Worm (Caenorhabditis elegans) whole organism, midembryonic: ENCODE data around the gene glrx-5.

Experiments
- T22C8.4 ChIP-seq: fragments of 200-800 bp; sonication (Bioruptor generic); IDR thresholded peaks from 2 replicates; pipeline ENCODE4 v1.3.6; 2022; ENCODE audit warnings: missing genetic modification characterization, missing compliant biosample characterization
- cog-1 ChIP-seq: sonication (generic microtip); optimal IDR thresholded peaks from 2 replicates; lab custom pipeline; 2016; ENCODE audit warnings: missing genetic modification characterization, missing compliant biosample characterization
- flt-1 ChIP-seq: fragments of 200-800 bp; sonication (Bioruptor generic); IDR thresholded peaks from 2 replicates; pipeline ENCODE4 v1.3.6; 2022; ENCODE audit warnings: missing genetic modification characterization, missing compliant biosample characterization
- klf-2 ChIP-seq: fragments of 200-800 bp; sonication (Bioruptor generic); conservative IDR thresholded peaks from 2 replicates; pipeline ENCODE4 v1.3.6; 2022; ENCODE audit warnings: missing genetic modification reagents, missing genetic modification characterization, missing compliant biosample characterization
- med-1 ChIP-seq: sonication (generic microtip); optimal IDR thresholded peaks from 2 replicates; lab custom pipeline; 2017; ENCODE audit warnings: missing genetic modification characterization, mild to moderate bottlenecking, missing compliant biosample characterization, antibody characterized with exemption, missing genetic modification reagents; ENCODE audit not compliant: insufficient read depth
- ref-1 ChIP-seq: fragments of 200-800 bp; sonication (Bioruptor generic); conservative IDR thresholded peaks from 2 replicates; pipeline ENCODE4 v1.3.6; 2022; ENCODE audit warnings: missing genetic modification reagents, missing genetic modification characterization, missing compliant biosample characterization
- tab-1 ChIP-seq: fragments of 200-800 bp; sonication (Bioruptor generic); IDR thresholded peaks from 2 replicates; pipeline ENCODE4 v1.3.6; 2022; ENCODE audit warnings: missing genetic modification characterization, missing compliant biosample characterization
- ztf-23 ChIP-seq: fragments of 200-800 bp; sonication (Bioruptor generic); IDR thresholded peaks from 2 replicates; pipeline ENCODE4 v1.3.6; 2022; ENCODE audit warnings: missing genetic modification reagents, missing genetic modification characterization, missing compliant biosample characterization
- ztf-29 ChIP-seq: fragments of 200-800 bp; sonication (Bioruptor generic); IDR thresholded peaks from 2 replicates; pipeline ENCODE4 v1.3.6; 2022; ENCODE audit warnings: missing genetic modification reagents, missing genetic modification characterization, missing compliant biosample characterization

The glrx-5 gene

DNA sequence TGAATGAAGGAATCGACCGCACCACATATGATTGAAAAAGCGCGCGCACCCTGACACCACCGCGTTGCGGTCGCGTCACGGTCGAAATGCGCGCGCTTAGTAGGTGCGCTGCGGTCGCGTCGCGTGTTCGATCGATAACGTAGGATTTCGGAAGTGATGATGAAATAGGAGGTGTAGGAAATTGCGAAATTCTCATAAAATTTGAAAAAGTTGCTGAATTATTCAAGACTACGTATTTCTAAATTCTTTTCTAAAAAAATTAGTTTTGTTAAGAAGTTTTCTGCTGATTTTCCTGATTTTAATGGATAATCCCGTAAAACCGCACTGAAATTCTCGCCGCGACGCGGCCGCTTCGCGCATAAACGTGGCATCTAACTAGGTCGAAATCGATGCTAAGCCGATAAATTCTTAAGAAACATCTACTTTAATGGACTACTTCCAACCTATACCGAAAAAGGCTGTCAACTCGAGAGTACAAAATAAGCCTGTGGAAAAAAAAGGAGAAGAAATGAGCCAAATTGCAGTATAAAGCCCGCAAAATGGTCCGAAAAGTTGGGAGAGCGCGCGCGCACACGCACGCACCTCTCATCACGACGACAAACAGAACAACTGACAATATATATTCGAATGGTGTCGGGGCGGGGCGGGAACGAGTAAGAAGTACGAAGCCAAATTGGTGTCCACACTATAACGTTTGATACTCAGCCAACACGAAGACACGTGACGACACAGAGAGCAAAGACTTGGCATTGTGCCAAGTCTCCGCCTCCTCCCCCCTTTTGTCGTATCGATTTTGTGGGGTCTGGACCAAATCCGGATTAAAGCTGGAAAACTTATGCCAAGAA lies 5.0 kb downstream of the glrx-5 start, which contains the start of gene his-72:
Gene his-72 (minus strand): TSS at position 589 of the 845 bp plus-strand sequence.
- peak; percentile 34; the same call in 1 of the 2 replicates for TF ChIP-seq flt-1 (GFP tag; lab: Robert Waterston, UW)
- no peak for TF ChIP-seq klf-2 (GFP tag; lab: Robert Waterston, UW)
- TF ChIP-seq tab-1 (GFP tag; lab: Robert Waterston, UW): peak; percentile 37; the same call in 1 of the 2 replicates
- no peak for TF ChIP-seq cog-1 (tag; lab: Kevin White, UChicago)
- TF ChIP-seq ztf-23 (GFP tag; lab: Robert Waterston, UW): no peak; the same call in 1 of the 2 replicates
- TF ChIP-seq T22C8.4 (GFP tag; lab: Robert Waterston, UW): 0 out of 2 replicates have a peak, but pooled peaks have one; percentile 37
- TF ChIP-seq ref-1: no peak
- no peak for TF ChIP-seq med-1
- TF ChIP-seq ztf-29 (GFP tag; lab: Robert Waterston, UW): peak; percentile 17; the same call in 1 of the 2 replicates

DNA sequence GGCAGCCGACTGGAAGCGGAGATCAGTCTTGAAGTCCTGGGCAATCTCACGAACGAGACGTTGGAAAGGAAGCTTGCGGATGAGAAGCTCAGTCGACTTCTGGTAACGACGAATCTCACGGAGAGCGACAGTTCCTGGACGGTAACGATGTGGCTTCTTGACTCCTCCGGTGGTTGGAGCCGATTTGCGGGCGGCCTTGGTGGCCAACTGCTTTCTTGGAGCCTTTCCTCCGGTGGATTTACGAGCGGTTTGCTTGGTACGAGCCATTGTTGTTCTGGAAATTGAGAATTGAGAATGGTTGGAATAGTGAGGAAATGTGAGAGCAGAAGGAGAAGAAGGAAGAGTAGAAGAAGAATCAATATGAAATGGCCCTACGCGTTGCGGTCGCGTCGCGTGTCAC lies 5.8 kb downstream of the glrx-5 start:
- TF ChIP-seq flt-1 (GFP tag; lab: Robert Waterston, UW) (no peak), T22C8.4 (GFP tag; lab: Robert Waterston, UW) (peak; percentile 6; the same call in 1 of the 2 replicates), ref-1 (no peak), klf-2 (GFP tag; lab: Robert Waterston, UW) (0 out of 2 replicates have a peak, but pooled peaks have one; percentile 15), tab-1 (GFP tag; lab: Robert Waterston, UW) (no peak), ztf-29 (GFP tag; lab: Robert Waterston, UW) (no peak)

DNA sequence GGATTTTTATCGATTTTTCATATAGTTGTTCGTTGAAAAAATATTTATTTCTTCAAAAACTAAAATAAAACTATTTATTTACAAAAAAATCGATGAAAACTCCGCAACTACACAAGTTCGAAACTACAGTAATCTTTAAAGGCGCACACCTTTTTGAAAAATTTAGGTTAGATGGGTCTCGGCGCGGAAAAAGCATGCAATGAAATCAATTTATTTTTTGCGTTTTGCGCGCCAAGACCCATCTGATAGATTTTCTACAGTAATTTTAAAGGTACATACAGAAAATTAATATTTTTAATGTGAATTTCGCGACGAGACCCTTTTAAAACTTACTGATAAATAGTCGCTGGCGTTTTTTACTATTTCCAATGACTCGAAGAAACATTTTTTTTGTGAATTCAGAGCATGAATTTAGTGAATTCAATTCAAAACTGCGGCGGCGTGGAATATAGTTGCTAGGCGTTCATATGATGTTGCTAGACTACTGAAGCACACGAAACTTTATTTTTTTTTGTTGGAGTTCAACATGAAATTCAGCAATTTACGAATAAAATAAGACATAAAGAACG lies 6.6 kb downstream of the glrx-5 start, which contains the start of gene Y75B8A.33:
Gene Y75B8A.33 (minus strand): TSS at position 385 of the 569 bp plus-strand sequence.
- TF ChIP-seq ztf-29 (GFP tag; lab: Robert Waterston, UW): no peak
- TF ChIP-seq flt-1 (GFP tag; lab: Robert Waterston, UW): peak; percentile 66; the same call in 1 of the 2 replicates
- TF ChIP-seq med-1: no peak
- TF ChIP-seq cog-1 (tag; lab: Kevin White, UChicago): no peak

ce11 chrIII:12359265-12359664 lies 14.4 kb downstream of the glrx-5 start, which contains the start of gene Y75B8A.34:
Gene Y75B8A.34 (plus strand): TSS chrIII:12359565.
- TF ChIP-seq klf-2 (GFP tag; lab: Robert Waterston, UW) (no peak), ztf-23 (GFP tag; lab: Robert Waterston, UW) (no peak)

DNA sequence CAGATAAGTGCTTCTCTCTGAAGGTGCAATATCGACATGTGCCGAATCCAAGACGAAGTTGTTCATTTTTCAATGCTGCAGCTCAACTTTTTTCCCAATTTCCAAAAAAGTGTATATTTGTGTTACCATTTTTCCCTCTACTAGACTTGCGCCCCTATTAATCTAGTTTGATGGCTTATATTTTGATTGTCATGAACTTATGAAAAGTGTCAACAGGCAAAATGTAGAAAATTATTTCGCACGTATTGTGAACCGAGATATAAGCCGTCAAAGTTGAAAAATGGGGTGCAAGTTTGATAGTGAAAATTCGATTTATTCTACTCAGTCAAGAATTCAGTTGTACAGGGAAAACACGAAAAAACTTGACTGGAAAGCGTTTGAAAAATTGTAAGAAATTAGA lies 15.2 kb downstream of the glrx-5 start, which contains the start of gene Y75B8A.32:
Gene Y75B8A.32 (minus strand): TSS at position 101 of the 400 bp plus-strand sequence.
- no peak for TF ChIP-seq flt-1 (GFP tag; lab: Robert Waterston, UW)
- no peak for TF ChIP-seq ref-1

ce11 chrIII:12356588-12356987 lies 17.1 kb downstream of the glrx-5 start:
- no peak for TF ChIP-seq tab-1 (GFP tag; lab: Robert Waterston, UW)
- TF ChIP-seq ztf-29 (GFP tag; lab: Robert Waterston, UW): no peak
- no peak for TF ChIP-seq T22C8.4 (GFP tag; lab: Robert Waterston, UW)
- no peak for TF ChIP-seq klf-2 (GFP tag; lab: Robert Waterston, UW)
- no peak for TF ChIP-seq ref-1
- TF ChIP-seq med-1: no peak
- no peak for TF ChIP-seq cog-1 (tag; lab: Kevin White, UChicago)
- TF ChIP-seq ztf-23 (GFP tag; lab: Robert Waterston, UW): no peak
- no peak for TF ChIP-seq flt-1 (GFP tag; lab: Robert Waterston, UW)

ce11 chrIII:12351301-12351700 lies 22.4 kb downstream of the glrx-5 start, which contains the start of the genes pph-4.1 and Y75B8A.31:
Gene pph-4.1 (minus strand): TSS chrIII:12351336.
Gene Y75B8A.31 (plus strand): TSS chrIII:12351642.
- TF ChIP-seq med-1 (no peak), ref-1 (no peak), tab-1 (GFP tag; lab: Robert Waterston, UW) (no peak), ztf-29 (GFP tag; lab: Robert Waterston, UW) (no peak), flt-1 (GFP tag; lab: Robert Waterston, UW) (peak; percentile 76; the same call in 1 of the 2 replicates), klf-2 (GFP tag; lab: Robert Waterston, UW) (0 out of 2 replicates have a peak, but pooled peaks have one; percentile 55), cog-1 (tag; lab: Kevin White, UChicago) (peak; percentile 54), ztf-23 (GFP tag; lab: Robert Waterston, UW) (peak; percentile 69; the same call in 1 of the 2 replicates), T22C8.4 (GFP tag; lab: Robert Waterston, UW) (no peak)

- TF ChIP-seq ztf-29 (GFP tag; lab: Robert Waterston, UW) (no peak), klf-2 (GFP tag; lab: Robert Waterston, UW) (no peak), tab-1 (GFP tag; lab: Robert Waterston, UW) (no peak), flt-1 (GFP tag; lab: Robert Waterston, UW) (no peak), ztf-23 (GFP tag; lab: Robert Waterston, UW) (no peak), cog-1 (tag; lab: Kevin White, UChicago) (no peak)
Observed at ce11 chrIII:12349027-12349426, 24.6 kb downstream of the glrx-5 start.

- TF ChIP-seq med-1 (no peak), T22C8.4 (GFP tag; lab: Robert Waterston, UW) (no peak), tab-1 (GFP tag; lab: Robert Waterston, UW) (no peak), klf-2 (GFP tag; lab: Robert Waterston, UW) (no peak), ref-1 (no peak), ztf-23 (GFP tag; lab: Robert Waterston, UW) (no peak), flt-1 (GFP tag; lab: Robert Waterston, UW) (no peak), cog-1 (tag; lab: Kevin White, UChicago) (no peak), ztf-29 (GFP tag; lab: Robert Waterston, UW) (no peak)
Observed at ce11 chrIII:12344940-12345339, 28.7 kb downstream of the glrx-5 start.
